Worm (Caenorhabditis elegans): ENCODE data around the gene pek-1.

- TF ChIP-seq nhr-42 (GFP tag; IDR thresholded peaks at IDR 0.05) (no peak), ZK546.5 (tag; optimal IDR thresholded peaks at IDR 0.05) (no peak), dmd-9 (GFP tag; IDR thresholded peaks at IDR 0.05) (no peak), lsy-2 (tag; optimal IDR thresholded peaks at IDR 0.05) (no peak), egl-27 (tag; optimal IDR thresholded peaks at IDR 0.05) (no peak), jun-1 (tag; optimal IDR thresholded peaks at IDR 0.05) (no peak), mes-2 (tag; optimal IDR thresholded peaks at IDR 0.05; ENCODE audit: poor library complexity, severe bottlenecking) (no peak), ceh-28 (tag; optimal IDR thresholded peaks at IDR 0.05) (no peak), fos-1 (tag; optimal IDR thresholded peaks at IDR 0.05) (no peak), madf-9 (GFP tag; conservative IDR thresholded peaks at IDR 0.05) (no peak), ZK337.2 (GFP tag; IDR thresholded peaks at IDR 0.05) (no peak)
These were observed 18.8 kb upstream of the pek-1 start, which contains the start of gene hum-4 for ce11 chrX:11433488-11433887.
